Fruit fly (Drosophila melanogaster) whole organism, embryonic: ENCODE data around the gene CycE.

Experiments used
- CG10321 ChIP-seq: fragments of 200-800 bp; sonication (Bioruptor generic); IDR thresholded peaks from 2 replicates; pipeline ENCODE4 v1.3.6; 2022; ENCODE audit warnings: missing biosample characterization, missing genetic modification characterization
- CG11093 ChIP-seq: fragments of 200-800 bp; sonication (Bioruptor generic); IDR thresholded peaks from 3 replicates; pipeline ENCODE4 v1.3.6; 2022; ENCODE audit warnings: missing biosample characterization, missing genetic modification characterization
- CG12659 ChIP-seq: fragments of 200-800 bp; sonication (Bioruptor generic); optimal IDR thresholded peaks from 3 replicates; lab custom pipeline; 2017; ENCODE audit warnings: mild to moderate bottlenecking, missing biosample characterization, missing genetic modification reagents, missing genetic modification characterization
- CG17186 ChIP-seq: fragments of 200-800 bp; sonication (Bioruptor generic); optimal IDR thresholded peaks from 3 replicates; lab custom pipeline; 2017; ENCODE audit warnings: missing biosample characterization, missing genetic modification reagents, missing genetic modification characterization
- CG18011 ChIP-seq: fragments of 200-800 bp; sonication (Bioruptor generic); optimal IDR thresholded peaks from 2 replicates; lab custom pipeline; 2017; ENCODE audit warnings: missing biosample characterization, missing genetic modification characterization, mild to moderate bottlenecking, moderate library complexity, missing genotype
- CG18764 ChIP-seq: fragments of 200-800 bp; sonication (Bioruptor generic); optimal IDR thresholded peaks from 3 replicates; lab custom pipeline; 2016; ENCODE audit warnings: missing biosample characterization, missing genetic modification characterization
- CG2678 ChIP-seq: fragments of 200-800 bp; sonication (Bioruptor generic); optimal IDR thresholded peaks from 3 replicates; lab custom pipeline; 2019; ENCODE audit warnings: missing biosample characterization, mild to moderate bottlenecking, missing genetic modification characterization, moderate library complexity
- CG30020 ChIP-seq: fragments of 200-800 bp; optimal IDR thresholded peaks from 2 replicates; lab custom pipeline; 2019; ENCODE audit warnings: missing biosample characterization, mild to moderate bottlenecking, missing genetic modification characterization, moderate library complexity
- CG31441 ChIP-seq: fragments of 200-800 bp; sonication (Bioruptor generic); IDR thresholded peaks from 2 replicates; pipeline ENCODE4 v1.3.6; 2022; ENCODE audit warnings: missing biosample characterization, missing genetic modification characterization
- CG3281 ChIP-seq: fragments of 200-800 bp; sonication (Bioruptor generic); optimal IDR thresholded peaks from 3 replicates; lab custom pipeline; 2017; ENCODE audit warnings: missing biosample characterization, mild to moderate bottlenecking, missing genetic modification characterization
- CG34422 ChIP-seq: fragments of 200-800 bp; sonication (Bioruptor generic); IDR thresholded peaks from 3 replicates; pipeline ENCODE4 v1.3.6; 2022; ENCODE audit warnings: missing biosample characterization, missing genetic modification characterization
- CG4328 ChIP-seq: fragments of 200-800 bp; sonication (Bioruptor generic); optimal IDR thresholded peaks from 3 replicates; lab custom pipeline; 2017; ENCODE audit warnings: missing biosample characterization, missing genetic modification reagents, missing genetic modification characterization
- CG6791 ChIP-seq: fragments of 200-800 bp; sonication (Bioruptor generic); IDR thresholded peaks from 3 replicates; pipeline ENCODE4 v1.3.6; 2022; ENCODE audit warnings: missing biosample characterization, missing genetic modification characterization; ENCODE audit not compliant: partially characterized antibody
- CG7987 ChIP-seq: fragments of 200-800 bp; sonication (Bioruptor generic); optimal IDR thresholded peaks from 2 replicates; lab custom pipeline; 2018; ENCODE audit warnings: missing biosample characterization, mild to moderate bottlenecking, missing genetic modification characterization, moderate library complexity
- CG8290 ChIP-seq, 3 experiments: fragments of 200-800 bp; sonication (Bioruptor generic); optimal IDR thresholded peaks; 2 replicates each; lab custom pipeline; 2016 to 2019; ENCODE audit warnings: missing biosample characterization in 3 of 3, missing genetic modification characterization in 3 of 3, mild to moderate bottlenecking in 2 of 3, moderate library complexity in 1 of 3
- CG9932 ChIP-seq: fragments of 200-800 bp; sonication (Bioruptor generic); IDR thresholded peaks from 2 replicates; pipeline ENCODE4 v1.3.6; 2022; ENCODE audit warnings: missing biosample characterization, missing genetic modification characterization
- D19A ChIP-seq: fragments of 200-800 bp; optimal IDR thresholded peaks from 3 replicates; lab custom pipeline; 2019; ENCODE audit warnings: missing biosample characterization, mild to moderate bottlenecking, missing genetic modification characterization, moderate library complexity
- Dek ChIP-seq: fragments of 200-800 bp; sonication (Bioruptor generic); optimal IDR thresholded peaks from 3 replicates; lab custom pipeline; 2019; ENCODE audit warnings: missing biosample characterization, mild to moderate bottlenecking, missing genetic modification characterization, moderate library complexity
- Dp ChIP-seq: fragments of 200-800 bp; sonication (Bioruptor generic); optimal IDR thresholded peaks from 2 replicates; lab custom pipeline; 2018; ENCODE audit warnings: missing biosample characterization, mild to moderate bottlenecking, missing genetic modification characterization, moderate library complexity
- H2.0 ChIP-seq: fragments of 200-800 bp; sonication (Bioruptor generic); IDR thresholded peaks from 2 replicates; pipeline ENCODE4 v1.3.6; 2022; ENCODE audit warnings: missing biosample characterization, missing genetic modification characterization
- HLH4C ChIP-seq: fragments of 200-800 bp; sonication (Bioruptor generic); IDR thresholded peaks from 3 replicates; pipeline ENCODE4 v1.3.6; 2022; ENCODE audit warnings: missing biosample characterization, missing genetic modification characterization; ENCODE audit not compliant: partially characterized antibody
- HLHmδ ChIP-seq: fragments of 200-800 bp; sonication (Bioruptor generic); optimal IDR thresholded peaks from 2 replicates; lab custom pipeline; 2018; ENCODE audit warnings: missing biosample characterization, mild to moderate bottlenecking, missing genetic modification characterization, moderate library complexity
- Jarid2 ChIP-seq: fragments of 200-800 bp; sonication (Bioruptor generic); optimal IDR thresholded peaks from 3 replicates; lab custom pipeline; 2017; ENCODE audit warnings: mild to moderate bottlenecking, missing biosample characterization, missing genetic modification reagents, missing genetic modification characterization
- Lhr ChIP-seq: fragments of 200-800 bp; sonication (Bioruptor generic); optimal IDR thresholded peaks from 3 replicates; lab custom pipeline; 2017; ENCODE audit warnings: mild to moderate bottlenecking, missing biosample characterization, missing genetic modification reagents, missing genetic modification characterization
- Lim3 ChIP-seq: fragments of 200-800 bp; sonication (Bioruptor generic); IDR thresholded peaks from 2 replicates; pipeline ENCODE4 v1.3.6; 2022; ENCODE audit warnings: missing biosample characterization, missing genetic modification characterization
- Myb ChIP-seq: fragments of 200-800 bp; sonication (Bioruptor generic); optimal IDR thresholded peaks from 2 replicates; lab custom pipeline; 2016; ENCODE audit warnings: missing biosample characterization, missing genetic modification characterization
- Nf-YC ChIP-seq: fragments of 200-800 bp; optimal IDR thresholded peaks from 3 replicates; lab custom pipeline; 2019; ENCODE audit warnings: missing biosample characterization, mild to moderate bottlenecking, missing genetic modification characterization, moderate library complexity
- Optix ChIP-seq: fragments of 200-800 bp; sonication (Bioruptor generic); IDR thresholded peaks from 3 replicates; pipeline ENCODE4 v1.3.6; 2022; ENCODE audit warnings: missing biosample characterization, missing genetic modification characterization
- Usf ChIP-seq: fragments of 200-800 bp; sonication (Bioruptor generic); optimal IDR thresholded peaks from 2 replicates; lab custom pipeline; 2017; ENCODE audit warnings: missing genotype, missing biosample characterization, missing genetic modification characterization
- ap ChIP-seq: fragments of 200-800 bp; sonication (Bioruptor generic); IDR thresholded peaks from 2 replicates; pipeline ENCODE4 v1.3.6; 2022; ENCODE audit warnings: missing biosample characterization, missing genetic modification characterization
- bab2 ChIP-seq: fragments of 200-800 bp; sonication (Bioruptor generic); optimal IDR thresholded peaks from 2 replicates; lab custom pipeline; 2016; ENCODE audit warnings: missing biosample characterization, missing genetic modification characterization
- chm ChIP-seq: fragments of 200-800 bp; sonication (Bioruptor generic); IDR thresholded peaks from 2 replicates; pipeline ENCODE4 v1.3.6; 2022; ENCODE audit warnings: missing biosample characterization, missing genetic modification characterization
- dati ChIP-seq: fragments of 200-800 bp; sonication (Bioruptor generic); IDR thresholded peaks from 2 replicates; pipeline ENCODE4 v1.3.6; 2022; ENCODE audit warnings: missing biosample characterization, missing genetic modification characterization
- eyg ChIP-seq: fragments of 200-800 bp; sonication (Bioruptor generic); optimal IDR thresholded peaks from 3 replicates; lab custom pipeline; 2016; ENCODE audit warnings: missing biosample characterization, missing genetic modification characterization
- fd64A ChIP-seq: fragments of 200-800 bp; sonication (Bioruptor generic); optimal IDR thresholded peaks from 3 replicates; lab custom pipeline; 2018; ENCODE audit warnings: missing biosample characterization, mild to moderate bottlenecking, missing genetic modification characterization
- ftz-f1 ChIP-seq: fragments of 200-800 bp; sonication (Bioruptor generic); optimal IDR thresholded peaks from 2 replicates; lab custom pipeline; 2016; ENCODE audit warnings: missing biosample characterization, missing genetic modification characterization
- gt ChIP-seq: fragments of 200-800 bp; sonication (Bioruptor generic); IDR thresholded peaks from 2 replicates; pipeline ENCODE4 v1.3.6; 2022; ENCODE audit warnings: missing biosample characterization, missing genetic modification characterization
- her ChIP-seq: fragments of 200-800 bp; sonication (Bioruptor generic); optimal IDR thresholded peaks from 2 replicates; lab custom pipeline; 2016; ENCODE audit warnings: missing biosample characterization, missing genetic modification characterization
- run ChIP-seq: fragments of 200-800 bp; sonication (Bioruptor generic); optimal IDR thresholded peaks from 3 replicates; lab custom pipeline; 2018; ENCODE audit warnings: missing biosample characterization, mild to moderate bottlenecking, missing genetic modification characterization
- sd ChIP-seq: fragments of 200-800 bp; sonication (Bioruptor generic); optimal IDR thresholded peaks from 3 replicates; lab custom pipeline; 2018; ENCODE audit warnings: missing biosample characterization, mild to moderate bottlenecking, missing genetic modification characterization, moderate library complexity
- sim ChIP-seq: fragments of 200-800 bp; sonication (Bioruptor generic); IDR thresholded peaks from 2 replicates; pipeline ENCODE4 v1.3.6; 2022; ENCODE audit warnings: missing biosample characterization, missing genetic modification characterization
- sob ChIP-seq: fragments of 200-800 bp; sonication (Bioruptor generic); IDR thresholded peaks from 2 replicates; pipeline ENCODE4 v1.3.6; 2022; ENCODE audit warnings: missing biosample characterization, missing genetic modification characterization
- stwl ChIP-seq: fragments of 200-800 bp; sonication (Bioruptor generic); optimal IDR thresholded peaks from 3 replicates; lab custom pipeline; 2018; ENCODE audit warnings: missing biosample characterization, mild to moderate bottlenecking, missing genetic modification characterization, moderate library complexity
- tll ChIP-seq, 2 experiments: fragments of 200-800 bp in 1 of 2; fragments of >200 bp in 1 of 2; sonication (Bioruptor generic) in 1 of 2; optimal IDR thresholded peaks; 2 replicates each; lab custom pipeline; 2017 to 2019; ENCODE audit warnings: missing biosample characterization in 2 of 2, missing genetic modification characterization in 2 of 2, mild to moderate bottlenecking in 1 of 2, moderate library complexity in 1 of 2
- toy ChIP-seq: fragments of 200-800 bp; sonication (Bioruptor generic); IDR thresholded peaks from 2 replicates; pipeline ENCODE4 v1.3.6; 2022; ENCODE audit warnings: missing biosample characterization, missing genetic modification characterization
- trem ChIP-seq: fragments of 200-800 bp; optimal IDR thresholded peaks from 3 replicates; lab custom pipeline; 2019; ENCODE audit warnings: missing biosample characterization, mild to moderate bottlenecking, missing genetic modification characterization, moderate library complexity
- usp ChIP-seq: fragments of >200 bp; optimal IDR thresholded peaks from 2 replicates; lab custom pipeline; 2017; ENCODE audit warnings: missing biosample characterization, missing genetic modification characterization
- vfl ChIP-seq: fragments of 200-800 bp; sonication (Bioruptor generic); optimal IDR thresholded peaks from 2 replicates; lab custom pipeline; 2016; ENCODE audit warnings: missing biosample characterization, missing genetic modification characterization

CycE gene

dm6 chr2L:15746600-15747393 lies 1.2 kb downstream of the CycE start (continued):
- TF ChIP-seq Myb (GFP tag; lab: Kevin White, UChicago) (no peak), her (GFP tag; lab: Kevin White, UChicago) (no peak), Lim3 (GFP tag; lab: Robert Waterston, UW) (no peak), CG3281 (GFP tag; lab: Kevin White, UChicago) (peak; percentile 93), Usf (peak; percentile 88), CG2678 (tag; lab: Kevin White, UChicago) (peak; percentile 97), stwl (tag; lab: Kevin White, UChicago) (peak; percentile 40), CG12659 (GFP tag; lab: Kevin White, UChicago) (peak; percentile 96), CG6791 (no peak), CG17186 (GFP tag; lab: Kevin White, UChicago) (no peak), CG7987 (peak; percentile 22), toy (GFP tag; lab: Robert Waterston, UW) (peak; percentile 51; the same call in 1 of the 2 replicates), CG8290 (GFP tag; optimal IDR thresholded peaks at IDR 0.05; lab: Kevin White, UChicago) (peak; percentile 73), CG8290 (tag; optimal IDR thresholded peaks at IDR 0.05; lab: Kevin White, UChicago) (peak in 1 of 2 experiments; percentile 34), sim (peak; percentile 32; the same call in 1 of the 2 replicates), bab2 (GFP tag; lab: Kevin White, UChicago) (peak; percentile 22), CG4328 (peak; percentile 93), gt (GFP tag; lab: Robert Waterston, UW) (peak; percentile 66), sob (GFP tag; lab: Robert Waterston, UW) (peak; percentile 70), D19A (tag; lab: Kevin White, UChicago) (peak; percentile 91), usp (GFP tag; lab: Kevin White, UChicago) (no peak), Nf-YC (tag; lab: Kevin White, UChicago) (peak; percentile 88), Dp (GFP tag; lab: Kevin White, UChicago) (no peak), CG34422 (GFP tag; lab: Robert Waterston, UW) (peak; percentile 68; the same call in 2 of the 3 replicates), vfl (GFP tag; lab: Kevin White, UChicago) (peak; percentile 27), ap (peak; percentile 68), CG9932 (GFP tag; lab: Robert Waterston, UW) (peak; percentile 71), CG31441 (peak; percentile 98), Jarid2 (GFP tag; lab: Kevin White, UChicago) (no peak), sd (tag; lab: Kevin White, UChicago) (peak; percentile 66), chm (GFP tag; lab: Robert Waterston, UW) (no peak), tll (GFP tag; optimal IDR thresholded peaks at IDR 0.05; lab: Kevin White, UChicago) (peak in 1 of 2 experiments; percentile 6), trem (peak; percentile 92), HLH4C (GFP tag; lab: Robert Waterston, UW) (no peak), H2.0 (GFP tag; lab: Robert Waterston, UW) (peak; percentile 78), CG18011 (GFP tag; lab: Kevin White, UChicago) (peak; percentile 65), eyg (no peak), run (tag; lab: Kevin White, UChicago) (peak; percentile 84), CG10321 (GFP tag; lab: Robert Waterston, UW) (no peak), Optix (GFP tag; lab: Robert Waterston, UW) (peak; percentile 72; the same call in 2 of the 3 replicates), fd64A (no peak), CG11093 (peak; percentile 65; the same call in 1 of the 3 replicates), CG18764 (peak; percentile 77), Dek (peak; percentile 87), CG30020 (peak; percentile 84), HLHmδ (GFP tag; lab: Kevin White, UChicago) (no peak), dati (0 out of 2 replicates have a peak, but pooled peaks have one; percentile 25), Lhr (GFP tag; lab: Kevin White, UChicago) (peak; percentile 55), ftz-f1 (GFP tag; lab: Kevin White, UChicago) (no peak)
